Fruit fly (Drosophila melanogaster): ENCODE data around the gene GC.

- no peak for TF ChIP-seq CG8478 (optimal IDR thresholded peaks at IDR 0.05)
- no peak for TF ChIP-seq CTCF (optimal IDR thresholded peaks at IDR 0.05)
These were observed 14.5 kb downstream of the GC start for dm6 chr3L:1614465-1615084.
